Worm (Caenorhabditis elegans): ENCODE results near the gene K02F6.4.

DNA sequence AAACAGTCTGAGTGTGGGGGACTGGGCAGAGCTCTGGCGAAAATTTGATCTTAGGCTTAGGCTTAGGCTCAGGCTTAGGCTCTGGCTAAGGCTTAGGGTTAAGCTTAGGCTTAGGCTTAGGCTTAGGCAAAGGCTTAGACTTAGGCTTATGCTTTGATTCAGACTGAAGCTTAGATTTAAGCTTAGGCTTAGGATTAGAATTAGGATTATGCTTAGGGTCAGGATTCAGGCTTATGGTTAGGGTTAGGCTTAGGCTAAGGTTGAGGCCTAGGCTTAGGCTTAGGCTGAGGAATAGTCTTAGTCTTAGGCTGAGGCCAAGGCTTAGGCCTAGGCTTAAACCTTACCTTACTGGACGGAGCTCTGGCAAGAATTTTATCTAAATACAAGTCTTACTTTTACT, 11.4 kb upstream of the K02F6.4 start:
- TF ChIP-seq nhr-28 (tag; optimal IDR thresholded peaks at IDR 0.05): no peak
- no peak for TF ChIP-seq fkh-10 (GFP tag; optimal IDR thresholded peaks at IDR 0.05)
- no peak for TF ChIP-seq aly-2 (tag; optimal IDR thresholded peaks at IDR 0.05)
- no peak for TF ChIP-seq pha-4 (tag; optimal IDR thresholded peaks at IDR 0.05)
